Worm (Caenorhabditis elegans): ENCODE results near the gene Y26G10.6.

ce11 chrV:17683763-17684162 is 16.0 kb upstream of the Y26G10.6 start, which contains the start of gene F59A1.15:
- TF ChIP-seq tbx-11 (GFP tag; IDR thresholded peaks at IDR 0.05) (no peak), pes-1 (GFP tag; IDR thresholded peaks at IDR 0.05) (no peak), tra-4 (tag; optimal IDR thresholded peaks at IDR 0.05) (no peak), sea-1 (GFP tag; conservative IDR thresholded peaks at IDR 0.05) (no peak), hnd-1 (tag; optimal IDR thresholded peaks at IDR 0.05) (no peak), hmbx-1 (tag; optimal IDR thresholded peaks at IDR 0.05) (no peak), ama-1 (optimal IDR thresholded peaks at IDR 0.05) (no peak), ceh-36 (tag; optimal IDR thresholded peaks at IDR 0.05) (no peak), ceh-13 (GFP tag; optimal IDR thresholded peaks at IDR 0.05) (no peak), scrt-1 (GFP tag; IDR thresholded peaks at IDR 0.05) (no peak), flt-1 (GFP tag; IDR thresholded peaks at IDR 0.05) (no peak), tbx-37 (GFP tag; conservative IDR thresholded peaks at IDR 0.05) (no peak), B0310.2 (tag; optimal IDR thresholded peaks at IDR 0.05) (no peak), hmg-4 (GFP tag; optimal IDR thresholded peaks at IDR 0.05) (no peak)

Measured in whole organism, early embryonic.